Fruit fly (Drosophila melanogaster): Measurements from ENCODE around the gene CG43339.

DNA sequence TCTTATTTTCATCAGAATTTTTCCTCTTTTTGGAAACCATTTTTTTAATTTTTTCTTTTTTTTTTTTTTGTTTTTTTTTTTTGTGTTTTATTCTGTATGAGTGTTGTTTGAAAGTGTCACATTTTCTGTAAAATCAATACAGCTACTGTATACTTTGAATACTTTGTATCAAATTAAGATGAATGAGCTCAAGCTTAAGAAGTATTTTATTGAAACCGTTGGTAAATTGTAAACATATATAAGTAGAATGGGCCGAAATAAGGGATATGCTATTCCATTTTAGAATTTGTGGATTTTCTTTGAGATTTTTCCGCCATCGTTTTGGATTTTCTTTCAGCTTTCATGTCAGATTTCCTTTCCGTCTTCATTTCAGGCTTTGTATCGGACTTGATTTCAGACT is 1.9 kb upstream of the CG43339 start, which contains the start of gene Mst36Fb:
- TF ChIP-seq CG8478 (optimal IDR thresholded peaks at IDR 0.05) (no peak), CTCF (optimal IDR thresholded peaks at IDR 0.05) (no peak)

All from S2 (cell line).